Worm (Caenorhabditis elegans): Measurements from ENCODE around the gene clu-1.

clu-1 gene

DNA sequence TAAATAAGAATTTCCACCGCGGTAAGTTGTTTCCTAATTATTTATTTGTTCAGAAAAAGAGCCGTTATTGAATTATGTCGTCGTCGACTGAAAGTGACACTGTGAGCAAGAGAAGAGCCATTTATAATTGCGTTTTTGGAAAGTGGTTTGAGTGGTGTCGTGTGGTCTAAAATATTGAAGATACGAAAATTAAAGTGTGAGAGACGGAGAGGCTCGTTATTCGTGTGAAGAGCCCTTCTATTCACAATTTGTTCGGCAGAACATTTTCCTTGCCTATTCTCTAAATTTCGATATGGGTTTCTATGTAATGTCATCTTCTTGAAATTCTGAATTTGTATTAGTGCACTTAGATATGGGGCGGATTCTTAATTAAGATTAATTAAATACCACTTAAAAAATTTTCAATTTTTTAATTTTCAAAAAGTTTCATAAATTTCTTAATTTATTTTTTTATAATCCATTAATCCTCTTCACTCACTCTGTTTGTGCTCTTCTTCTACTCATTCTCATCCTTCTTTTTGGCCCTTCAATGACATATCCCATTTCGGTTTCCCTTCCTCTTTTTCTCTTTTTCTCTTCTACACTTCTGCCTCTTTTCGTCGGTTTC lies 11.4 kb downstream of the clu-1 start (continued):
- TF ChIP-seq F57A8.1 (GFP tag; optimal IDR thresholded peaks at IDR 0.05) (no peak), xnd-1 (tag; optimal IDR thresholded peaks at IDR 0.05) (peak; percentile 9), nhr-80 (tag; optimal IDR thresholded peaks at IDR 0.05) (no peak), ztf-28 (GFP tag; IDR thresholded peaks at IDR 0.05) (no peak), let-607 (tag; optimal IDR thresholded peaks at IDR 0.05) (peak in 1 of 2 experiments; percentile 17), B0019.2 (GFP tag; conservative IDR thresholded peaks at IDR 0.05) (0 out of 2 replicates have a peak, but pooled peaks have one; percentile 43), ceh-100 (GFP tag; IDR thresholded peaks at IDR 0.05) (0 out of 2 replicates have a peak, but pooled peaks have one; percentile 12), B0336.3 (GFP tag; IDR thresholded peaks at IDR 0.05) (peak; percentile 65), C17E4.6 (GFP tag; IDR thresholded peaks at IDR 0.05) (no peak), tbx-9 (tag; optimal IDR thresholded peaks at IDR 0.05; ENCODE audit: borderline replicate concordance) (no peak), ama-1 (optimal IDR thresholded peaks at IDR 0.05) (peak; percentile 41), ama-1 (GFP tag; optimal IDR thresholded peaks at IDR 0.05) (peak in 1 of 2 experiments; percentile 21), repo-1 (tag; optimal IDR thresholded peaks at IDR 0.05) (peak; percentile 90), ceh-40 (GFP tag; IDR thresholded peaks at IDR 0.05) (0 out of 2 replicates have a peak, but pooled peaks have one; percentile 9), akir-1 (GFP tag; optimal IDR thresholded peaks at IDR 0.05) (no peak), snpc-4 (GFP tag; optimal IDR thresholded peaks at IDR 0.05) (no peak), snpc-4 (tag; optimal IDR thresholded peaks at IDR 0.05) (peak in 1 of 4 experiments; percentile 57), mcd-1 (GFP tag; IDR thresholded peaks at IDR 0.05) (0 out of 2 replicates have a peak, but pooled peaks have one; percentile 19), nhr-27 (tag; optimal IDR thresholded peaks at IDR 0.05) (peak; percentile 65), unc-130 (GFP tag; optimal IDR thresholded peaks at IDR 0.05) (peak; percentile 3), madf-3 (GFP tag; IDR thresholded peaks at IDR 0.05) (0 out of 2 replicates have a peak, but pooled peaks have one; percentile 29), atf-7 (tag; optimal IDR thresholded peaks at IDR 0.05) (peak; percentile 51), lin-35 (GFP tag; optimal IDR thresholded peaks at IDR 0.05) (peak in 1 of 3 experiments; percentile 51), lin-40 (tag; optimal IDR thresholded peaks at IDR 0.05) (peak; percentile 37), B0035.1 (tag; optimal IDR thresholded peaks at IDR 0.05) (peak; percentile 48), hrde-1 (tag; optimal IDR thresholded peaks at IDR 0.05; ENCODE audit: borderline replicate concordance) (peak; percentile 58), zim-3 (tag; optimal IDR thresholded peaks at IDR 0.05) (no peak), gei-17 (GFP tag; optimal IDR thresholded peaks at IDR 0.05) (peak; percentile 24), tlf-1 (GFP tag; optimal IDR thresholded peaks at IDR 0.05) (peak; percentile 77)

- TF ChIP-seq nhr-80 (tag; optimal IDR thresholded peaks at IDR 0.05): peak; percentile 63
- TF ChIP-seq mcd-1 (GFP tag; IDR thresholded peaks at IDR 0.05): peak; percentile 38; the same call in 1 of the 2 replicates
- no peak for TF ChIP-seq F55B11.4 (tag; optimal IDR thresholded peaks at IDR 0.05; ENCODE audit: borderline replicate concordance, insufficient read depth)
- TF ChIP-seq F23B12.7 (tag; optimal IDR thresholded peaks at IDR 0.05; ENCODE audit: insufficient read depth): peak; percentile 25
- TF ChIP-seq attf-5 (GFP tag; optimal IDR thresholded peaks at IDR 0.05): peak; percentile 39
- no peak for TF ChIP-seq B0261.1 (tag; optimal IDR thresholded peaks at IDR 0.05)
Observed at ce11 chrIII:9507799-9508198, 13.5 kb downstream of the clu-1 start, which contains the start of gene vha-14. Gene vha-14, plus strand, starts transcription at chrIII:9508100.

- TF ChIP-seq rec-8 (tag; optimal IDR thresholded peaks at IDR 0.05): no peak
- TF ChIP-seq snpc-1.3 (tag; optimal IDR thresholded peaks at IDR 0.05; ENCODE audit: insufficient read depth): no peak
- TF ChIP-seq tbp1 (GFP tag; optimal IDR thresholded peaks at IDR 0.05): no peak
- TF ChIP-seq snpc-3.4 (tag; optimal IDR thresholded peaks at IDR 0.05): peak; percentile 35
- TF ChIP-seq aptf-2 (GFP tag; conservative IDR thresholded peaks at IDR 0.05): no peak
- TF ChIP-seq him-1 (tag; optimal IDR thresholded peaks at IDR 0.05): no peak
- TF ChIP-seq Y67H2A.10 (GFP tag; conservative IDR thresholded peaks at IDR 0.05): peak; percentile 38; the same call in 1 of the 2 replicates
- no peak for TF ChIP-seq F55B11.4 (tag; optimal IDR thresholded peaks at IDR 0.05; ENCODE audit: borderline replicate concordance, insufficient read depth)
- no peak for TF ChIP-seq cebp-2 (GFP tag; IDR thresholded peaks at IDR 0.05)
- TF ChIP-seq dox-1 (GFP tag; IDR thresholded peaks at IDR 0.05): no peak; the same call in 1 of the 2 replicates
- TF ChIP-seq Y53G8AR.9 (GFP tag; conservative IDR thresholded peaks at IDR 0.05): no peak; the same call in 1 of the 2 replicates
- TF ChIP-seq hrde-1 (tag; optimal IDR thresholded peaks at IDR 0.05; ENCODE audit: borderline replicate concordance): no peak
- no peak for TF ChIP-seq rcor-1 (GFP tag; IDR thresholded peaks at IDR 0.05)
- peak; percentile 79 for TF ChIP-seq ceh-100 (GFP tag; IDR thresholded peaks at IDR 0.05)
Observed at ce11 chrIII:9504347-9504746, 16.9 kb downstream of the clu-1 start.

All from whole organism, young adult.